Worm (Caenorhabditis elegans): ENCODE results near the gene F09F7.6.

F09F7.6 gene

ce11 chrIII:5564799-5565198 is 12.9 kb upstream of the F09F7.6 start, which contains the start of gene mlc-3:
TSS of gene mlc-3 (plus strand) at chrIII:5565025.
- peak; percentile 51 for TF ChIP-seq hlh-1 (tag; optimal IDR thresholded peaks at IDR 0.05)
- TF ChIP-seq M03D4.4 (tag; optimal IDR thresholded peaks at IDR 0.05) = peak; percentile 42
- TF ChIP-seq unc-62 (GFP tag; optimal IDR thresholded peaks at IDR 0.05) = peak; percentile 21
- TF ChIP-seq unc-120 (tag; optimal IDR thresholded peaks at IDR 0.05; ENCODE audit: poor library complexity, severe bottlenecking) = peak; percentile 48
- TF ChIP-seq snpc-4 (tag; optimal IDR thresholded peaks at IDR 0.05) = no peak

- TF ChIP-seq snpc-4 (tag; optimal IDR thresholded peaks at IDR 0.05) = no peak
- TF ChIP-seq bed-3 (GFP tag; optimal IDR thresholded peaks at IDR 0.05) = no peak
- no peak for TF ChIP-seq sem-2 (GFP tag; optimal IDR thresholded peaks at IDR 0.05)
- TF ChIP-seq ztf-11 (tag; optimal IDR thresholded peaks at IDR 0.05) = no peak
- no peak for TF ChIP-seq unc-39 (tag; optimal IDR thresholded peaks at IDR 0.05)
- TF ChIP-seq ceh-83 (GFP tag; optimal IDR thresholded peaks at IDR 0.05) = no peak
- no peak for TF ChIP-seq mab-5 (tag; optimal IDR thresholded peaks at IDR 0.05)
- no peak for TF ChIP-seq nhr-28 (tag; optimal IDR thresholded peaks at IDR 0.05)
- TF ChIP-seq elt-3 (tag; optimal IDR thresholded peaks at IDR 0.05) = no peak
- TF ChIP-seq ham-2 (GFP tag; optimal IDR thresholded peaks at IDR 0.05) = no peak
- no peak for TF ChIP-seq drap-1 (GFP tag; optimal IDR thresholded peaks at IDR 0.05)
Measured at ce11 chrIII:5564325-5564724, 12.4 kb upstream of the F09F7.6 start.

ce11 chrIII:5563680-5564079 is 11.7 kb upstream of the F09F7.6 start:
- TF ChIP-seq ceh-39 (tag; optimal IDR thresholded peaks at IDR 0.05) (no peak), tbx-8 (GFP tag; optimal IDR thresholded peaks at IDR 0.05) (no peak), elt-1 (tag; optimal IDR thresholded peaks at IDR 0.05; ENCODE audit: borderline replicate concordance, insufficient read depth) (no peak), M03D4.4 (tag; optimal IDR thresholded peaks at IDR 0.05) (no peak), hlh-1 (tag; optimal IDR thresholded peaks at IDR 0.05) (peak; percentile 78), nhr-12 (tag; optimal IDR thresholded peaks at IDR 0.05) (no peak), drap-1 (GFP tag; optimal IDR thresholded peaks at IDR 0.05) (no peak), ztf-11 (tag; optimal IDR thresholded peaks at IDR 0.05) (no peak), unc-62 (GFP tag; optimal IDR thresholded peaks at IDR 0.05) (peak; percentile 62), nhr-237 (tag; optimal IDR thresholded peaks at IDR 0.05) (peak; percentile 37), ceh-43 (GFP tag; optimal IDR thresholded peaks at IDR 0.05) (no peak), unc-120 (tag; optimal IDR thresholded peaks at IDR 0.05; ENCODE audit: poor library complexity, severe bottlenecking) (peak; percentile 96)

ce11 chrIII:5557246-5557819 is 5.4 kb upstream of the F09F7.6 start, which contains the start of gene rpc-2:
TSS of gene rpc-2 (plus strand) at chrIII:5557365.
- TF ChIP-seq unc-39 (tag; optimal IDR thresholded peaks at IDR 0.05) (no peak), lsy-2 (tag; optimal IDR thresholded peaks at IDR 0.05) (no peak), mls-2 (tag; optimal IDR thresholded peaks at IDR 0.05) (no peak), mep-1 (tag; optimal IDR thresholded peaks at IDR 0.05) (no peak), mab-5 (tag; optimal IDR thresholded peaks at IDR 0.05) (no peak), nhr-76 (tag; optimal IDR thresholded peaks at IDR 0.05) (no peak), snpc-4 (tag; optimal IDR thresholded peaks at IDR 0.05) (no peak), ztf-11 (tag; optimal IDR thresholded peaks at IDR 0.05) (no peak), tbx-8 (GFP tag; optimal IDR thresholded peaks at IDR 0.05) (no peak), nhr-12 (tag; optimal IDR thresholded peaks at IDR 0.05) (no peak), pha-4 (tag; optimal IDR thresholded peaks at IDR 0.05) (no peak), nhr-2 (tag; optimal IDR thresholded peaks at IDR 0.05) (no peak), bed-3 (GFP tag; optimal IDR thresholded peaks at IDR 0.05) (no peak), ham-2 (GFP tag; optimal IDR thresholded peaks at IDR 0.05) (no peak), zip-8 (tag; optimal IDR thresholded peaks at IDR 0.05) (no peak), ces-1 (GFP tag; optimal IDR thresholded peaks at IDR 0.05) (no peak), nhr-237 (tag; optimal IDR thresholded peaks at IDR 0.05) (no peak), drap-1 (GFP tag; optimal IDR thresholded peaks at IDR 0.05) (no peak)

- TF ChIP-seq cnd-1 (tag; optimal IDR thresholded peaks at IDR 0.05) = peak; percentile 91
- peak; percentile 90 for TF ChIP-seq mep-1 (tag; optimal IDR thresholded peaks at IDR 0.05)
- no peak for TF ChIP-seq unc-62 (GFP tag; optimal IDR thresholded peaks at IDR 0.05)
- TF ChIP-seq nhr-76 (tag; optimal IDR thresholded peaks at IDR 0.05) = peak; percentile 33
- TF ChIP-seq lin-13 (tag; optimal IDR thresholded peaks at IDR 0.05) = peak; percentile 69
- peak; percentile 87 for TF ChIP-seq drap-1 (GFP tag; optimal IDR thresholded peaks at IDR 0.05)
- TF ChIP-seq ceh-43 (GFP tag; optimal IDR thresholded peaks at IDR 0.05) = peak; percentile 97
- no peak for TF ChIP-seq elt-3 (tag; optimal IDR thresholded peaks at IDR 0.05)
- TF ChIP-seq sem-2 (GFP tag; optimal IDR thresholded peaks at IDR 0.05) = peak; percentile 76
- peak; percentile 93 for TF ChIP-seq unc-120 (tag; optimal IDR thresholded peaks at IDR 0.05; ENCODE audit: poor library complexity, severe bottlenecking)
- TF ChIP-seq zip-8 (tag; optimal IDR thresholded peaks at IDR 0.05) = no peak
- TF ChIP-seq ham-2 (GFP tag; optimal IDR thresholded peaks at IDR 0.05) = peak; percentile 64
- peak; percentile 56 for TF ChIP-seq mab-5 (tag; optimal IDR thresholded peaks at IDR 0.05)
- TF ChIP-seq ztf-11 (tag; optimal IDR thresholded peaks at IDR 0.05) = peak; percentile 67
- peak; percentile 85 for TF ChIP-seq bed-3 (GFP tag; optimal IDR thresholded peaks at IDR 0.05)
- peak; percentile 87 for TF ChIP-seq tbx-8 (GFP tag; optimal IDR thresholded peaks at IDR 0.05)
- peak; percentile 94 for TF ChIP-seq ceh-83 (GFP tag; optimal IDR thresholded peaks at IDR 0.05)
- TF ChIP-seq M03D4.4 (tag; optimal IDR thresholded peaks at IDR 0.05) = peak; percentile 95
- TF ChIP-seq nhr-2 (tag; optimal IDR thresholded peaks at IDR 0.05) = no peak
- TF ChIP-seq lsy-2 (tag; optimal IDR thresholded peaks at IDR 0.05) = peak; percentile 64
- TF ChIP-seq ces-1 (GFP tag; optimal IDR thresholded peaks at IDR 0.05) = peak; percentile 91
- no peak for TF ChIP-seq unc-39 (tag; optimal IDR thresholded peaks at IDR 0.05)
- TF ChIP-seq ceh-39 (tag; optimal IDR thresholded peaks at IDR 0.05) = peak; percentile 41
- TF ChIP-seq nhr-12 (tag; optimal IDR thresholded peaks at IDR 0.05) = no peak
- TF ChIP-seq blmp-1 (tag; optimal IDR thresholded peaks at IDR 0.05) = peak; percentile 74
- peak; percentile 35 for TF ChIP-seq elt-1 (tag; optimal IDR thresholded peaks at IDR 0.05; ENCODE audit: borderline replicate concordance, insufficient read depth)
- no peak for TF ChIP-seq snpc-4 (tag; optimal IDR thresholded peaks at IDR 0.05)
- peak; percentile 98 for TF ChIP-seq mls-2 (tag; optimal IDR thresholded peaks at IDR 0.05)
- TF ChIP-seq sptf-1 (tag; optimal IDR thresholded peaks at IDR 0.05) = peak; percentile 98
- peak; percentile 24 for TF ChIP-seq nhr-237 (tag; optimal IDR thresholded peaks at IDR 0.05)
- TF ChIP-seq flh-1 (GFP tag; optimal IDR thresholded peaks at IDR 0.05) = peak; percentile 81
- no peak for TF ChIP-seq pha-4 (tag; optimal IDR thresholded peaks at IDR 0.05)
Measured at ce11 chrIII:5554884-5555500, 3.1 kb upstream of the F09F7.6 start, which contains the start of the genes nmad-1 and hach-1. TSS of gene nmad-1 (minus strand) at chrIII:5554934. TSS of gene hach-1 (plus strand) at chrIII:5555450.
